Worm (Caenorhabditis elegans): ENCODE data around the gene K10H10.6.

DNA sequence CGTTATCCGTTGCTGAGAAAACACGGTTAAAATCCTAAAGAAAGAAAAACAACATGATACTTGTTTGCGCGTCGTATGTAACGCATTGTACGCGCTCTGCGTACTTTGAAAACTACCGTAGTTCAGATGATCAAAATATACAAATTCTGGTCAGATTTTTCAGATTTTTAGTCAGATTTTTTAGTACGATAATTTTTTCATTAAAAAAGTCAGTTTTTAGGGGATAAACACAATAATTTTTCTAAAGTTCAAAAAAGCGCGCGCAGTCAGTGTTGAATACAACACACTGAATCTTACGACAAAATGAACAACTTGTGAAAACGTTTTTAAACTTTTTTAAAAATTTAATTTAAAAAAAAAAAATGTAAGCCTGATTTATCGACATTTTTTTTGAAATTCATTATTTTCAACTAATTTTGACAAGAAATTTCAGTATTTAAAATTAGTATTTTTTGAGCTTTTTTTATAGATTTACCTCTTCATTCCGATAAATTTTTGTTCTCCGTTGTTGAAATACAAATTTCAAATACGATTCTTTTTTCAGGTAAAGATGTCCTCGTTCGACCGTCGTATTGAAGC, 20.6 kb downstream of the K10H10.6 start, which contains the start of gene pot-2:
- TF ChIP-seq hlh-1 (tag; optimal IDR thresholded peaks at IDR 0.05) (no peak), flh-1 (GFP tag; optimal IDR thresholded peaks at IDR 0.05) (no peak)

All from whole organism, mixed stage, embryonic.